Fruit fly (Drosophila melanogaster): ENCODE measurements around the gene smash.
A peak's percentile ranks its signal among the peaks of the same experiment; 100 is the strongest.

Gene smash

DNA sequence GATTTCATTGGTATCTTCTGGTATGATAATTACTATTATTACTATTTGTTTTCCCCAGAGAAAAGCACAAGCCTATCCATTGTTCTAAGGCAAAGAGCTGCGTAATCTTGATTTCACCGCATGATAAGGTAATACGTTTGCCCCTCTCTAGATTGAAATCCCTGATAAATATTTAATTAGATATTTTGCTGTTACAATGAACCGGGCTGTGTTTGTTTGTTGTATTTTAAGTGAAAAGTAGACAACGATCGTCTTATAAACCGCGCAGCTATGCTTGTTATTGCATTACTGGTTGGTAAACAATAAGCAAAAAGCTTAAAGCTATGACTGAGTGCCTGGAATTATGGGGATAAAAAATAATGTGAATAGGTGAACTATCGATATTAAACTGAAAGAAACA is 35.4 kb downstream of the smash start:
- TF ChIP-seq Hr4 (GFP tag; optimal IDR thresholded peaks at IDR 0.05) (no peak), CG31627 (GFP tag; optimal IDR thresholded peaks at IDR 0.05) (no peak), salr (GFP tag; optimal IDR thresholded peaks at IDR 0.05) (no peak), cyc (GFP tag; optimal IDR thresholded peaks at IDR 0.05) (no peak), OdsH (GFP tag; optimal IDR thresholded peaks at IDR 0.05) (no peak), CG6854 (GFP tag; optimal IDR thresholded peaks at IDR 0.05) (no peak), Smox (GFP tag; optimal IDR thresholded peaks at IDR 0.05) (no peak), CG6276 (GFP tag; optimal IDR thresholded peaks at IDR 0.05) (no peak), CG1621 (tag; optimal IDR thresholded peaks at IDR 0.05) (no peak), net (GFP tag; optimal IDR thresholded peaks at IDR 0.05) (no peak), fkh (GFP tag; optimal IDR thresholded peaks at IDR 0.05) (no peak), Sox15 (GFP tag; optimal IDR thresholded peaks at IDR 0.05) (no peak), CG11294 (GFP tag; IDR thresholded peaks at IDR 0.05) (no peak), Eip75B (GFP tag; optimal IDR thresholded peaks at IDR 0.05) (no peak), acj6 (GFP tag; optimal IDR thresholded peaks at IDR 0.05) (no peak), fd59A (GFP tag; optimal IDR thresholded peaks at IDR 0.05) (no peak), Met (GFP tag; optimal IDR thresholded peaks at IDR 0.05) (no peak)

DNA sequence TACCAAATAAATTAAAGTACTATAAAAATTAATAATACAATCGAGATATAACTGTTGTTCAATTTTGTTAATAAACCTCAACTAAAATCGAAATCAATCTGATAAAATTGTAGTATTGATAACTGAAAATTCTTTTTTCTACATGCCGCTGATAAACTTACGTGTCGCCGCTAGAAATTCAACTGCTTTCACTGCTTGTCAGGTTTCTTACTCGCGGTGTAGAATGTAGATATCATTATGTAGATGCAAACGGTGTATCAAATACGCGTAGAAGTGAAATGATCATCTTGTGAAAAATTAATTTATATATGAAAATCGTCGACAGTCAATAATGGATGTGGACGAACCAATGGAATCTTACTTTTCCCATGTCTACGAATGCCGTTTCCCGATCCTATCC is 45.8 kb downstream of the smash start:
- TF ChIP-seq Eip75B (GFP tag; optimal IDR thresholded peaks at IDR 0.05) (no peak), CG8319 (GFP tag; optimal IDR thresholded peaks at IDR 0.05) (no peak), CG8119 (GFP tag; IDR thresholded peaks at IDR 0.05) (no peak), CG10669 (GFP tag; optimal IDR thresholded peaks at IDR 0.05) (no peak), CG6808 (GFP tag; optimal IDR thresholded peaks at IDR 0.05) (no peak), Ets96B (tag; optimal IDR thresholded peaks at IDR 0.05) (no peak), Sox102F (GFP tag; optimal IDR thresholded peaks at IDR 0.05) (no peak)

DNA sequence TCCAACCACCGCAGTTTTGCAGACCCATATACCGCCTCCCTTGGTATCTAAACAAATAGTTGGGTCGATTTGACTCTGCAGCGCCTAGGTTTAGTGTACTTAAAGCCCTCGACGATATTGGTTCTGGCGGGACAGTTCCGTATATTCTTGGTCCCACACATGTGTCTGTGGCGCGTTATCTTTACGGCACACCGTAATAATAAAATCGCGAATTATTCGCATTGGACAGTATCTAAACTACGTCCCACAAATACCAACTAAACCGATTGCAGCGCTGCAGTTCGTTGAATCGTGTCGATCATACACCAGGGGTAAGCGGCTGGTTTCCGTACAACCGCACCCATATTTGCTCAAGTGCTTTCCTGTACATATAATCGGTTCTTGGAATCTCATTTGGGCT is 46.7 kb downstream of the smash start:
- TF ChIP-seq ss (GFP tag; optimal IDR thresholded peaks at IDR 0.05), result no peak
- no peak for TF ChIP-seq CG3032 (tag; optimal IDR thresholded peaks at IDR 0.05)
- TF ChIP-seq CG8119 (GFP tag; IDR thresholded peaks at IDR 0.05), result no peak
- TF ChIP-seq CG11294 (GFP tag; IDR thresholded peaks at IDR 0.05), result no peak
- TF ChIP-seq Sox15 (GFP tag; optimal IDR thresholded peaks at IDR 0.05), result no peak
- TF ChIP-seq CG11902 (GFP tag; optimal IDR thresholded peaks at IDR 0.05), result no peak
- TF ChIP-seq CG6854 (GFP tag; optimal IDR thresholded peaks at IDR 0.05), result no peak
- no peak for TF ChIP-seq svp (GFP tag)
- TF ChIP-seq Hr4 (GFP tag; optimal IDR thresholded peaks at IDR 0.05), result no peak
- TF ChIP-seq CG9139 (GFP tag; optimal IDR thresholded peaks at IDR 0.05), result no peak
- no peak for TF ChIP-seq spab (GFP tag; optimal IDR thresholded peaks at IDR 0.05)
- TF ChIP-seq CG10631 (GFP tag; optimal IDR thresholded peaks at IDR 0.05), result no peak
- no peak for TF ChIP-seq CG7368 (GFP tag; optimal IDR thresholded peaks at IDR 0.05)
- TF ChIP-seq dsx (GFP tag; optimal IDR thresholded peaks at IDR 0.05; ENCODE audit: poor library complexity, severe bottlenecking), result no peak

DNA sequence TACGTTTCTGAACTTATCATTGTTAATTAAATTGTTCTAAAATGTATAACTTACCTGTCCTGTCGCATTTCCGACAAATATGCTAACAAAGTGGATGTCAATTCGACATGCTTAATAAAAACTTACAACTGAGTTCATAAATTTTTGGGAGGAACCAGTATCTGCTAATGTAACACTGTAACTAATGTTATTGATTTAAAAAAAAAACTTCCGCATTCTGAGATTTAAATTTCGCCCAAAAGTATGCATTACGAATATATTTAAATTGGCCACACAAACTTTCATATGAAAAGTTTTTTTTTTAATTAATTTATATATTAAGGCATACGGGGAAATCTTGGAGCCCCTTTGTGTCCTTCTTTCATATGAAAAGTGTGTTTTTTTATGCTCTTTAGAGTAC is 52.7 kb downstream of the smash start:
- TF ChIP-seq Lpt (GFP tag; optimal IDR thresholded peaks at IDR 0.05) (no peak), Ets21C (GFP tag; optimal IDR thresholded peaks at IDR 0.05) (no peak), lz (GFP tag; optimal IDR thresholded peaks at IDR 0.05) (no peak), dsx (GFP tag; optimal IDR thresholded peaks at IDR 0.05; ENCODE audit: poor library complexity, severe bottlenecking) (no peak), Eip78C (GFP tag) (peak; percentile 10)
